Fruit fly (Drosophila melanogaster) whole organism, wandering third instar larva: ENCODE data around the gene Cad86C.

ENCODE experiments used
- Dfd ChIP-seq: fragments of >200 bp; optimal IDR thresholded peaks from 2 replicates; lab custom pipeline; 2017; ENCODE audit warnings: missing biosample characterization, missing genetic modification characterization
- Dif ChIP-seq: fragments of 200-275, 200-300 bp; sonication (Bioruptor generic); optimal IDR thresholded peaks from 2 replicates; lab custom pipeline; 2018; ENCODE audit warnings: missing biosample characterization, missing genetic modification characterization; ENCODE audit not compliant: partially characterized antibody
- Hnf4 ChIP-seq: fragments of 200-800 bp; sonication (Bioruptor generic); optimal IDR thresholded peaks from 2 replicates; lab custom pipeline; 2016; ENCODE audit warnings: missing biosample characterization, mild to moderate bottlenecking, missing genetic modification characterization
- Sp1 ChIP-seq: fragments of 200-800 bp; sonication (Bioruptor generic); optimal IDR thresholded peaks from 3 replicates; lab custom pipeline; 2019; ENCODE audit warnings: missing biosample characterization, mild to moderate bottlenecking, missing genetic modification characterization, moderate library complexity
- ey ChIP-seq: fragments of 200-800 bp; sonication (Bioruptor generic); optimal IDR thresholded peaks from 2 replicates; lab custom pipeline; 2016; ENCODE audit warnings: missing biosample characterization, missing genetic modification characterization
- fru ChIP-seq: fragments of 200-800 bp; sonication (Bioruptor generic); optimal IDR thresholded peaks from 3 replicates; lab custom pipeline; 2016; ENCODE audit warnings: missing biosample characterization, mild to moderate bottlenecking, missing genetic modification characterization
- h ChIP-seq: fragments of 200-800 bp; sonication (Bioruptor generic); optimal IDR thresholded peaks from 3 replicates; lab custom pipeline; 2016; ENCODE audit warnings: missing biosample characterization, mild to moderate bottlenecking, missing genetic modification characterization
- pan ChIP-seq: fragments of >200 bp; optimal IDR thresholded peaks from 2 replicates; lab custom pipeline; 2017
- psq ChIP-seq: fragments of 200-800 bp; sonication (Bioruptor generic); optimal IDR thresholded peaks from 3 replicates; lab custom pipeline; 2017; ENCODE audit warnings: missing biosample characterization, mild to moderate bottlenecking, missing genetic modification characterization, moderate library complexity
- rgr ChIP-seq: fragments of 200-800 bp; sonication (Bioruptor generic); optimal IDR thresholded peaks from 3 replicates; lab custom pipeline; 2016; ENCODE audit warnings: missing biosample characterization, mild to moderate bottlenecking, missing genetic modification characterization
- usp ChIP-seq: fragments of >200 bp; optimal IDR thresholded peaks from 2 replicates; lab custom pipeline; 2017; ENCODE audit warnings: missing biosample characterization, missing genetic modification characterization

DNA sequence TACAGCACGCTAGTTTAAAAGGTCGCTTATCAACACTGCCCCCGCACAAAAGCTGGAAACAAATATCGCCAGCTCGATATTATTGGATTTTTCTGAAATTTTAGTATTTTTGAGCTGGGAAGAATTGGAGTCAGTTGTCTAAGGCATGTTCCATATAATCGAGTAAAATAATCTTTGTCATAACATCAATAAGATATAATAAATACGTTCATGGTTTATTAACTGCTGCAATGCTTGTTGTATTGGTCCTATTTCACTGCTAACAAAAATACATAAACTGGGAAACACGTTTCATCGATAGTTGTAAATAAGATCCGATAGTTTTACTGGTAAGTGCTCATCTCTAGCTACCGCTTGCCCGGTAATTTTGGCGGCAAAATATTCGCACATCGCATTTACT lies 38.7 kb upstream of the Cad86C start, which contains the start of the genes Art1 and Mcm5:
- no peak for TF ChIP-seq Dfd (GFP tag; lab: Kevin White, UChicago)
- TF ChIP-seq ey (GFP tag; lab: Kevin White, UChicago): peak; percentile 57
- TF ChIP-seq Dif (GFP tag; lab: Kevin White, UChicago): no peak
- no peak for TF ChIP-seq usp (GFP tag; lab: Kevin White, UChicago)
- TF ChIP-seq rgr: peak; percentile 65
- no peak for TF ChIP-seq pan (lab: Kevin White, UChicago)
- peak; percentile 67 for TF ChIP-seq h (GFP tag; lab: Kevin White, UChicago)
- no peak for TF ChIP-seq Sp1 (GFP tag; lab: Kevin White, UChicago)
- peak; percentile 41 for TF ChIP-seq psq (GFP tag; lab: Kevin White, UChicago)
- TF ChIP-seq Hnf4 (GFP tag; lab: Kevin White, UChicago): peak; percentile 68
- TF ChIP-seq fru (GFP tag; lab: Kevin White, UChicago): peak; percentile 64
